Worm (Caenorhabditis elegans): ENCODE measurements around the gene ikke-1.

DNA sequence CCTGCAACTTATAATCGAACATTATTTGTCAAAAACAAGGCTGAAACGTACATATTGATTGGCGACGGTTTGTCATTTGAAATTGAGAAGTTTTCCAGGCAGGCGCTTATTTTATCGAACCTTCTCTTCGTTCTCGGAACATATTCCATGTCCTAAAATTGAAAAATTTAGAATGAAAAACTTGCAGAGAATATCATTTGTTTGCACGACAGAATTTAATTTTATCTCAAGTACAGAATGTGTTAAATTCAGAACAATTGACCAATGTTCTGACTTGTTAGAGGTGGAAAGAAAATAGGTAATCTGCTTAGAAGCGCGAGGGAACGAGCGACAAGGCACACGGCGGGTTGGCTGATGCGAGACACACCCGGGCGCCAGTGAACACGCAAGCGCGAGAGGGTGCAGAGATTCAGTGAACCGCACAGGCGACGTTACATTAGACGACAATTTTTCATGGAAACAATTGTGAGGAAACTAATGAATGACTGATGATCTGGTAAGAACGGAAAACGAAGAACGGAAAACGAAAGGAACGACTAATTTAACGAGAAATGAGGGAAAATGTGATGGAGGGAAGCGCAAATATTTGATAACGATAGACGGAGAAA lies 2.0 kb upstream of the ikke-1 start:
- TF ChIP-seq jun-1 (tag; optimal IDR thresholded peaks at IDR 0.05) (no peak), ZK337.2 (GFP tag; IDR thresholded peaks at IDR 0.05) (no peak), skn-1 (tag; optimal IDR thresholded peaks at IDR 0.05) (no peak), pqm-1 (tag; optimal IDR thresholded peaks at IDR 0.05) (no peak), nhr-76 (tag; optimal IDR thresholded peaks at IDR 0.05) (no peak), arid-1 (GFP tag; conservative IDR thresholded peaks at IDR 0.05) (no peak)

Data from whole organism, L4 larva.